Fruit fly (Drosophila melanogaster): ENCODE results near the gene CG31327.

CG31327 gene

dm6 chr3R:14160178-14160577 is at the start of gene CG31327:
CG31327 (minus strand) TSS chr3R:14160278.
- TF ChIP-seq noc (tag; optimal IDR thresholded peaks at IDR 0.05): no peak

dm6 chr3R:14162176-14162759 is 2.2 kb upstream of the CG31327 start, which contains the start of gene CG3199:
CG3199 (plus strand) TSS chr3R:14162709.
- no peak for TF ChIP-seq noc (tag; optimal IDR thresholded peaks at IDR 0.05)

dm6 chr3R:14157331-14157730 is 2.7 kb downstream of the CG31327 start, which contains the start of gene CG31533:
CG31533 (minus strand) TSS chr3R:14157431.
- TF ChIP-seq noc (tag; optimal IDR thresholded peaks at IDR 0.05): no peak

dm6 chr3R:14154341-14154740 is 5.7 kb downstream of the CG31327 start, which contains the start of gene CG44215:
CG44215 (minus strand) TSS chr3R:14154441.
- TF ChIP-seq noc (tag; optimal IDR thresholded peaks at IDR 0.05): no peak

- no peak for TF ChIP-seq noc (tag; optimal IDR thresholded peaks at IDR 0.05)
These were observed 6.3 kb downstream of the CG31327 start, which contains the start of gene Recs1 for dm6 chr3R:14153729-14154128. Recs1 (minus strand) TSS chr3R:14153829.

- no peak for TF ChIP-seq noc (tag; optimal IDR thresholded peaks at IDR 0.05)
These were observed 7.5 kb downstream of the CG31327 start, which contains the start of gene CG42500 for dm6 chr3R:14152550-14152949. CG42500 (minus strand) TSS chr3R:14152650.

dm6 chr3R:14151840-14152239 is 8.2 kb downstream of the CG31327 start, which contains the start of gene CG14355:
CG14355 (minus strand) TSS chr3R:14151940.
- TF ChIP-seq noc (tag; optimal IDR thresholded peaks at IDR 0.05): no peak

dm6 chr3R:14140912-14141311 is 19.2 kb downstream of the CG31327 start:
- no peak for TF ChIP-seq noc (tag; optimal IDR thresholded peaks at IDR 0.05)

dm6 chr3R:14131972-14132371 is 28.1 kb downstream of the CG31327 start, which contains the start of gene CG14356:
CG14356 (minus strand) TSS chr3R:14132072.
- TF ChIP-seq noc (tag; optimal IDR thresholded peaks at IDR 0.05): no peak

dm6 chr3R:14125479-14126121 is 34.5 kb downstream of the CG31327 start, which contains the start of the genes 140up and Polr2B:
140up (minus strand) TSS chr3R:14125548.
Polr2B (plus strand) TSS chr3R:14125791.
- TF ChIP-seq noc (tag; optimal IDR thresholded peaks at IDR 0.05): peak; percentile 93

- TF ChIP-seq noc (tag; optimal IDR thresholded peaks at IDR 0.05): no peak
These were observed 37.7 kb downstream of the CG31327 start, which contains the start of the genes Abi and twf for dm6 chr3R:14122347-14122812. Abi (minus strand) TSS chr3R:14122420. twf (plus strand) TSS chr3R:14122654.

- TF ChIP-seq noc (tag; optimal IDR thresholded peaks at IDR 0.05): no peak
These were observed 41.7 kb downstream of the CG31327 start, which contains the start of gene Kif19A for dm6 chr3R:14118350-14118749. Kif19A (minus strand) TSS chr3R:14118450.

- no peak for TF ChIP-seq noc (tag; optimal IDR thresholded peaks at IDR 0.05)
These were observed 44.0 kb downstream of the CG31327 start for dm6 chr3R:14116088-14116487.

dm6 chr3R:14112066-14112465 is 48.0 kb downstream of the CG31327 start, which contains the start of gene CG14357:
CG14357 (minus strand) TSS chr3R:14112166.
- TF ChIP-seq noc (tag; optimal IDR thresholded peaks at IDR 0.05): no peak

- TF ChIP-seq noc (tag; optimal IDR thresholded peaks at IDR 0.05): no peak
These were observed 50.9 kb downstream of the CG31327 start, which contains the start of gene Or88a for dm6 chr3R:14109145-14109544. Or88a (plus strand) TSS chr3R:14109445.

dm6 chr3R:14108158-14108921 is 51.7 kb downstream of the CG31327 start, which contains the start of gene CG12402:
CG12402 (minus strand) TSS chr3R:14108321.
- TF ChIP-seq noc (tag; optimal IDR thresholded peaks at IDR 0.05): no peak
